Worm (Caenorhabditis elegans): Measurements from ENCODE around the gene srt-65.

Gene srt-65

ce11 chrV:5150880-5151279, 21.9 kb downstream of the srt-65 start, which contains the start of gene srh-130:
Gene srh-130 (plus strand): TSS chrV:5151180.
- TF ChIP-seq bed-1 (GFP tag; IDR thresholded peaks at IDR 0.05) (no peak), ceh-100 (GFP tag; IDR thresholded peaks at IDR 0.05) (no peak), rpc-1 (optimal IDR thresholded peaks at IDR 0.05) (no peak), rpc-1 (tag; optimal IDR thresholded peaks at IDR 0.05) (no peak), gei-17 (GFP tag; optimal IDR thresholded peaks at IDR 0.05) (no peak), T26A5.8 (tag; optimal IDR thresholded peaks at IDR 0.05) (no peak), B0336.3 (GFP tag; IDR thresholded peaks at IDR 0.05) (no peak), mel-28 (tag; optimal IDR thresholded peaks at IDR 0.05; ENCODE audit: borderline replicate concordance) (no peak), zfh-2 (GFP tag; conservative IDR thresholded peaks at IDR 0.05) (no peak), aptf-3 (GFP tag; IDR thresholded peaks at IDR 0.05) (no peak), fkh-3 (tag; optimal IDR thresholded peaks at IDR 0.05) (no peak), Y67H2A.10 (GFP tag; conservative IDR thresholded peaks at IDR 0.05) (no peak), ekl-4 (GFP tag; IDR thresholded peaks at IDR 0.05) (no peak), hrde-1 (tag; optimal IDR thresholded peaks at IDR 0.05; ENCODE audit: borderline replicate concordance) (no peak), madf-3 (GFP tag; IDR thresholded peaks at IDR 0.05) (no peak), Y56A3A.18 (GFP tag; IDR thresholded peaks at IDR 0.05) (no peak)

- TF ChIP-seq D2030.7 (GFP tag; IDR thresholded peaks at IDR 0.05) (no peak), sdz-38 (tag; optimal IDR thresholded peaks at IDR 0.05) (no peak)
Observed at ce11 chrV:5146394-5146793, 26.3 kb downstream of the srt-65 start, which contains the start of gene F14F9.6. Gene F14F9.6 (minus strand): TSS chrV:5146494.

ce11 chrV:5144541-5144940, 28.2 kb downstream of the srt-65 start, which contains the start of gene F14F9.2:
Gene F14F9.2 (plus strand): TSS chrV:5144841.
- TF ChIP-seq ceh-40 (GFP tag; IDR thresholded peaks at IDR 0.05), result no peak
- no peak for TF ChIP-seq F22D6.2 (tag; optimal IDR thresholded peaks at IDR 0.05)
- TF ChIP-seq sptf-2 (GFP tag; optimal IDR thresholded peaks at IDR 0.05), result no peak
- TF ChIP-seq lsy-27 (tag; optimal IDR thresholded peaks at IDR 0.05; ENCODE audit: borderline replicate concordance, insufficient read depth), result no peak
- no peak for TF ChIP-seq ZK185.1 (tag; optimal IDR thresholded peaks at IDR 0.05; ENCODE audit: poor library complexity, severe bottlenecking)
- no peak for TF ChIP-seq rcor-1 (GFP tag; IDR thresholded peaks at IDR 0.05)
- no peak for TF ChIP-seq B0261.1 (tag; optimal IDR thresholded peaks at IDR 0.05)
- no peak for TF ChIP-seq gei-17 (GFP tag; optimal IDR thresholded peaks at IDR 0.05)
- no peak for TF ChIP-seq F39B2.1 (GFP tag; IDR thresholded peaks at IDR 0.05)
- no peak for TF ChIP-seq nhr-90 (tag; optimal IDR thresholded peaks at IDR 0.05)
- no peak for TF ChIP-seq him-1 (tag; optimal IDR thresholded peaks at IDR 0.05)
- no peak for TF ChIP-seq Y95B8A.8 (GFP tag; IDR thresholded peaks at IDR 0.05)
- TF ChIP-seq Y53G8AR.9 (GFP tag; conservative IDR thresholded peaks at IDR 0.05), result no peak
- TF ChIP-seq madf-10 (tag; optimal IDR thresholded peaks at IDR 0.05), result no peak
- no peak for TF ChIP-seq F10E7.11 (tag; optimal IDR thresholded peaks at IDR 0.05)
- TF ChIP-seq lag-1 (GFP tag; IDR thresholded peaks at IDR 0.05), result no peak
- TF ChIP-seq T26A5.8 (tag; optimal IDR thresholded peaks at IDR 0.05), result no peak
- TF ChIP-seq nhr-27 (tag; optimal IDR thresholded peaks at IDR 0.05), result no peak
- no peak for TF ChIP-seq sdz-38 (tag; optimal IDR thresholded peaks at IDR 0.05)
- TF ChIP-seq madf-8 (GFP tag; conservative IDR thresholded peaks at IDR 0.05), result no peak

ce11 chrV:5143785-5144184, 28.9 kb downstream of the srt-65 start, which contains the start of gene srh-129:
Gene srh-129 (minus strand): TSS chrV:5143885.
- TF ChIP-seq atf-7 (tag; optimal IDR thresholded peaks at IDR 0.05), result no peak
- no peak for TF ChIP-seq B0035.1 (tag; optimal IDR thresholded peaks at IDR 0.05)
- no peak for TF ChIP-seq madf-3 (GFP tag; IDR thresholded peaks at IDR 0.05)
- TF ChIP-seq nhr-90 (tag; optimal IDR thresholded peaks at IDR 0.05), result no peak
- TF ChIP-seq aptf-3 (GFP tag; IDR thresholded peaks at IDR 0.05), result no peak
- TF ChIP-seq F52B5.7 (tag; optimal IDR thresholded peaks at IDR 0.05), result no peak
- TF ChIP-seq F10E7.11 (tag; optimal IDR thresholded peaks at IDR 0.05), result no peak
- no peak for TF ChIP-seq ceh-40 (GFP tag; IDR thresholded peaks at IDR 0.05)
- TF ChIP-seq B0261.1 (tag; optimal IDR thresholded peaks at IDR 0.05), result no peak
- TF ChIP-seq hmg-1.2 (GFP tag; IDR thresholded peaks at IDR 0.05), result no peak
- no peak for TF ChIP-seq gei-17 (GFP tag; optimal IDR thresholded peaks at IDR 0.05)
- TF ChIP-seq tbx-9 (tag; optimal IDR thresholded peaks at IDR 0.05; ENCODE audit: borderline replicate concordance), result no peak
- no peak for TF ChIP-seq attf-5 (GFP tag; optimal IDR thresholded peaks at IDR 0.05)
- TF ChIP-seq egrh-3 (GFP tag; IDR thresholded peaks at IDR 0.05), result no peak
- no peak for TF ChIP-seq ceh-91 (GFP tag; IDR thresholded peaks at IDR 0.05)
- TF ChIP-seq hsf-1 (GFP tag; IDR thresholded peaks at IDR 0.05), result no peak

Data from whole organism, young adult.